Fruit fly (Drosophila melanogaster) S2 (cell line): ENCODE measurements around the gene PolA1.

Source experiments
- CG8478 ChIP-seq: fragments of >200 bp; optimal IDR thresholded peaks from 2 replicates; lab custom pipeline; 2018
- CTCF ChIP-seq, 2 experiments: fragments of >200 bp; optimal IDR thresholded peaks; 2 replicates each; lab custom pipeline; 2018

DNA sequence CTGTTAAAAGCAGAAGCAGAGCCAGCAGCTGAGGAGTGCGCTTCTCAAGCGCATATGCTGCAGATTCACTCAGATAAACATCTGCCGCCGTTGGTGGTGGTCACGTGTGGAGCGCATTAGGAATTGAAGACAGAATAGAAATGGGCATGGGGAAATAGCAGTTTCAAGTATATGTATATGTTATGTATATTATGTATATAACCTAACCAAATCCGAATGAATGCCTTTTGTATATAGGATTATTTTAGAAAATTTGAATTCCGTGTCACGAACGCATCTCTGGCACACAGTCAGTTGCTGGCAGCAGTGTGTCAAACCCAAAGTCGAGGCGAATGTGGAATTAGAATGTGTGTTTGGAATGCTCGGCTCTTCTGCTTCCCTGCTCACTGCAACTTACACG, 19.6 kb upstream of the PolA1 start:
- TF ChIP-seq CTCF (optimal IDR thresholded peaks at IDR 0.05; lab: Kevin White, UChicago), result no peak
- no peak for TF ChIP-seq CG8478 (lab: Kevin White, UChicago)
